Worm (Caenorhabditis elegans): ENCODE results near the gene C15H7.4.

DNA sequence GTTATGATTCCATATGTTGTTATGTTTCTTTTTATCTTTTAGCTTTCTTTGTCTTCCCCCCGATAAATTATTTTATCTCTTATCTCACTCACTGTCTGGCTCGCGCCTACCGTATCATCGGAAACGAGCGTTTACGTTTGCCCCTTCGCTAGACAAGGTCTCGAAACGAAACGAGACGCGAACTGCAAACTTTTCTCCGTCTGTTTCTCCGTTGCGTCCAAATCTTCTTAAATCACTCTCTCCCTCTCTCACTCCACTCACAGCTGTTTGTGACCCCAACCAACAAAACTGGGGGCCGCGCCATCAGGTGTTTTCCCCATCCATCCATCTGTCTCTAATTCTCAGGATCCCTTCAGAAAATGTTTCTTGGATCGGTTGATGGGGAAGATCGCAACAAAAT lies 35.6 kb downstream of the C15H7.4 start:
- TF ChIP-seq zip-2 (tag; optimal IDR thresholded peaks at IDR 0.05) (no peak), skn-1 (tag; optimal IDR thresholded peaks at IDR 0.05) (no peak), fkh-10 (GFP tag; optimal IDR thresholded peaks at IDR 0.05) (no peak), cey-2 (tag; optimal IDR thresholded peaks at IDR 0.05; ENCODE audit: borderline replicate concordance, insufficient read depth) (no peak), ces-1 (GFP tag; optimal IDR thresholded peaks at IDR 0.05) (no peak), mep-1 (tag; optimal IDR thresholded peaks at IDR 0.05) (no peak)

Data from whole organism, L4 larva.